Worm (Caenorhabditis elegans) whole organism, L2 larva: ENCODE measurements around the gene toca-2.
A peak's percentile ranks its signal among the peaks of the same experiment; 100 is the strongest.

ENCODE experiments used
- C34F6.9 ChIP-seq: fragments of 150-350 bp; optimal IDR thresholded peaks from 2 replicates; lab custom pipeline; 2014; ENCODE audit warnings: missing biosample characterization, missing genetic modification characterization
- F13H6.1 ChIP-seq: sonication (generic microtip); optimal IDR thresholded peaks from 2 replicates; lab custom pipeline; 2016; ENCODE audit warnings: missing genetic modification characterization, missing compliant biosample characterization
- Y55F3AM.14 ChIP-seq: fragments of 200-800 bp; sonication (Bioruptor generic); optimal IDR thresholded peaks from 2 replicates; lab custom pipeline; 2018; ENCODE audit warnings: mild to moderate bottlenecking, missing genetic modification characterization, missing compliant biosample characterization
- aly-2 ChIP-seq: fragments of 150-350 bp; optimal IDR thresholded peaks from 2 replicates; lab custom pipeline; 2014; ENCODE audit warnings: missing biosample characterization, missing genetic modification characterization
- ama-1 ChIP-seq: fragments of 150-350 bp; optimal IDR thresholded peaks from 2 replicates; lab custom pipeline; 2018; ENCODE audit warnings: inconsistent platforms
- blmp-1 ChIP-seq: sonication (generic microtip); optimal IDR thresholded peaks from 2 replicates; lab custom pipeline; 2017; ENCODE audit warnings: missing genetic modification characterization, mild to moderate bottlenecking, missing compliant biosample characterization, antibody characterized with exemption, moderate library complexity; ENCODE audit not compliant: insufficient read depth
- ceh-16 ChIP-seq: fragments of 150-350 bp; optimal IDR thresholded peaks from 2 replicates; lab custom pipeline; 2014; ENCODE audit warnings: missing biosample characterization, missing genetic modification characterization
- ceh-82 ChIP-seq: fragments of 150-350 bp; optimal IDR thresholded peaks from 2 replicates; lab custom pipeline; 2014; ENCODE audit warnings: missing biosample characterization, missing genetic modification characterization
- crh-2 ChIP-seq: sonication (generic microtip); optimal IDR thresholded peaks from 2 replicates; lab custom pipeline; 2017; ENCODE audit warnings: missing biosample characterization, missing genetic modification characterization
- dmd-4 ChIP-seq: sonication (generic microtip); optimal IDR thresholded peaks from 2 replicates; lab custom pipeline; 2017; ENCODE audit warnings: missing biosample characterization, missing genetic modification characterization
- egl-27 ChIP-seq: sonication (generic microtip); optimal IDR thresholded peaks from 3 replicates; lab custom pipeline; 2017; ENCODE audit warnings: missing biosample characterization, missing genetic modification reagents, missing genetic modification characterization
- elt-3 ChIP-seq: sonication (generic microtip); optimal IDR thresholded peaks from 2 replicates; lab custom pipeline; 2017; ENCODE audit warnings: missing biosample characterization, missing genetic modification characterization
- fos-1 ChIP-seq: fragments of 150-350 bp; optimal IDR thresholded peaks from 2 replicates; lab custom pipeline; 2014; ENCODE audit warnings: missing biosample characterization, missing genetic modification characterization
- gmeb-1 ChIP-seq: fragments of 150-350 bp; optimal IDR thresholded peaks from 2 replicates; lab custom pipeline; 2014; ENCODE audit warnings: missing biosample characterization, missing genetic modification characterization
- lin-11 ChIP-seq: fragments of 150-350 bp; sonication (generic microtip); optimal IDR thresholded peaks from 2 replicates; lab custom pipeline; 2014; ENCODE audit warnings: missing biosample characterization, missing genetic modification characterization, inconsistent platforms, mixed read lengths
- lsy-2 ChIP-seq, 2 experiments: fragments of 150-350 bp in 1 of 2; sonication (generic microtip) in 1 of 2; optimal IDR thresholded peaks; 2 replicates each; lab custom pipeline; 2014 to 2017; ENCODE audit warnings: missing biosample characterization in 2 of 2, missing genetic modification characterization in 2 of 2
- mbf-1 ChIP-seq: sonication (generic microtip); optimal IDR thresholded peaks from 2 replicates; lab custom pipeline; 2017; ENCODE audit warnings: missing biosample characterization, missing genetic modification characterization
- mdl-1 ChIP-seq, 2 experiments: fragments of 150-350 bp in 1 of 2; sonication (generic microtip) in 1 of 2; optimal IDR thresholded peaks; 2 replicates each; lab custom pipeline; 2017; ENCODE audit warnings: missing biosample characterization in 2 of 2, missing genetic modification characterization in 2 of 2
- nhr-11 ChIP-seq: fragments of 150-350 bp; optimal IDR thresholded peaks from 2 replicates; lab custom pipeline; 2014; ENCODE audit warnings: missing biosample characterization, missing genetic modification characterization
- nhr-12 ChIP-seq: fragments of 150-350 bp; optimal IDR thresholded peaks from 2 replicates; lab custom pipeline; 2014; ENCODE audit warnings: missing biosample characterization, missing genetic modification characterization
- nhr-129 ChIP-seq: fragments of 150-350 bp; optimal IDR thresholded peaks from 2 replicates; lab custom pipeline; 2014; ENCODE audit warnings: missing biosample characterization, missing genetic modification characterization
- nhr-21 ChIP-seq: fragments of 150-350 bp; optimal IDR thresholded peaks from 2 replicates; lab custom pipeline; 2014; ENCODE audit warnings: missing biosample characterization, missing genetic modification characterization
- nhr-23 ChIP-seq: fragments of 150-350 bp; optimal IDR thresholded peaks from 2 replicates; lab custom pipeline; 2014; ENCODE audit warnings: missing biosample characterization, missing genetic modification reagents, missing genetic modification characterization
- nhr-237 ChIP-seq: fragments of 150-350 bp; optimal IDR thresholded peaks from 2 replicates; lab custom pipeline; 2014; ENCODE audit warnings: missing biosample characterization, missing genetic modification characterization
- nhr-25 ChIP-seq: fragments of 150-350 bp; sonication (generic microtip); optimal IDR thresholded peaks from 3 replicates; lab custom pipeline; 2014; ENCODE audit warnings: missing biosample characterization, missing genetic modification characterization
- nhr-77 ChIP-seq: fragments of 150-350 bp; optimal IDR thresholded peaks from 2 replicates; lab custom pipeline; 2014; ENCODE audit warnings: missing biosample characterization, missing genetic modification characterization
- sem-4 ChIP-seq: fragments of 150-350 bp; optimal IDR thresholded peaks from 2 replicates; lab custom pipeline; 2014; ENCODE audit warnings: missing biosample characterization, missing genetic modification reagents, missing genetic modification characterization
- sma-3 ChIP-seq: sonication (generic microtip); optimal IDR thresholded peaks from 2 replicates; lab custom pipeline; 2016; ENCODE audit warnings: missing genetic modification reagents, missing genetic modification characterization, missing compliant biosample characterization
- sma-9 ChIP-seq, 2 experiments: fragments of 150-350 bp in 1 of 2; sonication (generic microtip) in 1 of 2; optimal IDR thresholded peaks; 2 replicates each; lab custom pipeline; 2014 to 2016; ENCODE audit warnings: missing genetic modification characterization in 2 of 2, mild to moderate bottlenecking in 1 of 2, missing biosample characterization in 1 of 2, missing compliant biosample characterization in 1 of 2, missing genetic modification reagents in 1 of 2, moderate library complexity in 1 of 2
- snpc-4 ChIP-seq: fragments of 150-350 bp; optimal IDR thresholded peaks from 2 replicates; lab custom pipeline; 2014; ENCODE audit warnings: missing biosample characterization, missing genetic modification characterization
- unc-39 ChIP-seq: fragments of 150-350 bp; optimal IDR thresholded peaks from 2 replicates; lab custom pipeline; 2014; ENCODE audit warnings: missing biosample characterization, missing genetic modification characterization
- unc-55 ChIP-seq: fragments of 150-350 bp; sonication (generic microtip); optimal IDR thresholded peaks from 3 replicates; lab custom pipeline; 2014; ENCODE audit warnings: missing biosample characterization, missing genetic modification reagents, missing genetic modification characterization
- unc-62 ChIP-seq: fragments of 150-350 bp; optimal IDR thresholded peaks from 2 replicates; lab custom pipeline; 2014; ENCODE audit warnings: missing biosample characterization, missing genetic modification reagents, missing genetic modification characterization
- zag-1 ChIP-seq: fragments of 150-350 bp; optimal IDR thresholded peaks from 2 replicates; lab custom pipeline; 2014; ENCODE audit warnings: missing biosample characterization, missing genetic modification characterization
- ztf-4 ChIP-seq: fragments of 150-350 bp; optimal IDR thresholded peaks from 2 replicates; lab custom pipeline; 2014; ENCODE audit warnings: missing biosample characterization, missing genetic modification characterization

The toca-2 gene

ce11 chrIII:13718403-13718969 lies 37.2 kb upstream of the toca-2 start:
- no peak for TF ChIP-seq ceh-82 (tag; lab: Kevin White, UChicago)
- TF ChIP-seq nhr-129 (tag; lab: Kevin White, UChicago): peak; percentile 17
- no peak for TF ChIP-seq sem-4 (tag; lab: Kevin White, UChicago)
- no peak for TF ChIP-seq elt-3 (tag; lab: Kevin White, UChicago)
- peak in 1 of 2 experiments; percentile 30 for TF ChIP-seq lsy-2 (tag; optimal IDR thresholded peaks at IDR 0.05; lab: Kevin White, UChicago)
- peak; percentile 47 for TF ChIP-seq sma-9 (GFP tag; optimal IDR thresholded peaks at IDR 0.05; lab: Kevin White, UChicago)
- TF ChIP-seq sma-9 (tag; optimal IDR thresholded peaks at IDR 0.05; lab: Kevin White, UChicago): no peak
- peak; percentile 51 for TF ChIP-seq F13H6.1 (tag; lab: Kevin White, UChicago)
- peak; percentile 19 for TF ChIP-seq zag-1 (tag; lab: Kevin White, UChicago)
- TF ChIP-seq crh-2 (tag; lab: Kevin White, UChicago): no peak
- TF ChIP-seq fos-1 (tag; lab: Kevin White, UChicago): peak; percentile 13

- TF ChIP-seq egl-27 (tag; lab: Kevin White, UChicago) (no peak), C34F6.9 (tag; lab: Kevin White, UChicago) (no peak), sem-4 (tag; lab: Kevin White, UChicago) (no peak), elt-3 (tag; lab: Kevin White, UChicago) (no peak), aly-2 (tag; lab: Kevin White, UChicago) (no peak), mdl-1 (tag; optimal IDR thresholded peaks at IDR 0.05; lab: Kevin White, UChicago) (peak; percentile 53 to 71), nhr-12 (tag; lab: Kevin White, UChicago) (no peak), lin-11 (tag; lab: Kevin White, UChicago) (no peak), nhr-237 (no peak), ztf-4 (tag; lab: Kevin White, UChicago) (peak; percentile 24), nhr-129 (tag; lab: Kevin White, UChicago) (no peak), mbf-1 (tag; lab: Kevin White, UChicago) (no peak), zag-1 (tag; lab: Kevin White, UChicago) (no peak), nhr-23 (tag; lab: Kevin White, UChicago) (no peak), gmeb-1 (tag; lab: Kevin White, UChicago) (no peak), unc-62 (GFP tag; lab: Kevin White, UChicago) (no peak), Y55F3AM.14 (no peak), ceh-82 (tag; lab: Kevin White, UChicago) (no peak), lsy-2 (tag; optimal IDR thresholded peaks at IDR 0.05; lab: Kevin White, UChicago) (peak in 1 of 2 experiments; percentile 24), blmp-1 (tag; lab: Kevin White, UChicago) (peak; percentile 2), nhr-25 (tag; lab: Kevin White, UChicago) (peak; percentile 80), nhr-77 (tag; lab: Kevin White, UChicago) (no peak), ama-1 (lab: Kevin White, UChicago) (peak; percentile 22), nhr-11 (tag; lab: Kevin White, UChicago) (no peak), crh-2 (tag; lab: Kevin White, UChicago) (peak; percentile 19), sma-9 (GFP tag; optimal IDR thresholded peaks at IDR 0.05; lab: Kevin White, UChicago) (peak; percentile 57), sma-9 (tag; optimal IDR thresholded peaks at IDR 0.05; lab: Kevin White, UChicago) (no peak), unc-39 (tag; lab: Kevin White, UChicago) (no peak), F13H6.1 (tag; lab: Kevin White, UChicago) (peak; percentile 55), sma-3 (GFP tag; lab: Kevin White, UChicago) (peak; percentile 10), snpc-4 (tag; lab: Kevin White, UChicago) (no peak), nhr-21 (tag; lab: Kevin White, UChicago) (peak; percentile 63), unc-55 (GFP tag; lab: Kevin White, UChicago) (no peak)
Measured at ce11 chrIII:13719247-13719758, 36.4 kb upstream of the toca-2 start.

ce11 chrIII:13720190-13720741 lies 35.4 kb upstream of the toca-2 start:
- TF ChIP-seq dmd-4 (tag; lab: Kevin White, UChicago) (no peak), ama-1 (lab: Kevin White, UChicago) (peak; percentile 56), sem-4 (tag; lab: Kevin White, UChicago) (peak; percentile 5), blmp-1 (tag; lab: Kevin White, UChicago) (peak; percentile 79), nhr-129 (tag; lab: Kevin White, UChicago) (no peak), ceh-16 (tag; lab: Kevin White, UChicago) (peak; percentile 6)
